Fruit fly (Drosophila melanogaster): ENCODE data around the gene CG5079.

dm6 chr3R:25588493-25588892, 25.0 kb upstream of the CG5079 start:
- no peak for TF ChIP-seq CG8478 (optimal IDR thresholded peaks at IDR 0.05)
- TF ChIP-seq CTCF (optimal IDR thresholded peaks at IDR 0.05), result no peak

Measured in S2 (cell line).